Worm (Caenorhabditis elegans) whole organism, young adult: ENCODE data around the gene wrt-3.

Experiments used
- B0019.2 ChIP-seq: fragments of 200-800 bp; sonication (Bioruptor generic); conservative IDR thresholded peaks from 2 replicates; pipeline ENCODE4 v1.3.6; 2022; ENCODE audit warnings: missing genetic modification reagents, missing genetic modification characterization, missing compliant biosample characterization
- F22D6.2 ChIP-seq: sonication (generic microtip); optimal IDR thresholded peaks from 2 replicates; lab custom pipeline; 2016; ENCODE audit warnings: mild to moderate bottlenecking, missing genetic modification characterization, missing compliant biosample characterization
- F33H1.4 ChIP-seq: fragments of 200-800 bp; sonication (Bioruptor generic); IDR thresholded peaks from 2 replicates; pipeline ENCODE4 v1.3.6; 2022; ENCODE audit warnings: missing genetic modification reagents, missing genetic modification characterization, missing compliant biosample characterization
- F37B4.10 ChIP-seq: fragments of 200-800 bp; sonication (Bioruptor generic); IDR thresholded peaks from 2 replicates; pipeline ENCODE4 v1.3.6; 2022; ENCODE audit warnings: missing genetic modification characterization, missing compliant biosample characterization
- F49E8.2 ChIP-seq: sonication (generic microtip); optimal IDR thresholded peaks from 3 replicates; lab custom pipeline; 2017; ENCODE audit warnings: missing genetic modification characterization, mild to moderate bottlenecking, missing compliant biosample characterization, antibody characterized with exemption, moderate library complexity; ENCODE audit not compliant: insufficient read depth
- F52B5.7 ChIP-seq: sonication (generic microtip); optimal IDR thresholded peaks from 2 replicates; lab custom pipeline; 2016; ENCODE audit warnings: mild to moderate bottlenecking, missing genetic modification characterization, missing compliant biosample characterization
- T07F8.4 ChIP-seq: sonication (generic microtip); optimal IDR thresholded peaks from 2 replicates; lab custom pipeline; 2016; ENCODE audit warnings: mild to moderate bottlenecking, missing genetic modification characterization, moderate library complexity, missing compliant biosample characterization
- Y53F4B.3 ChIP-seq: fragments of 200-800 bp; sonication (Bioruptor generic); IDR thresholded peaks from 2 replicates; pipeline ENCODE4 v1.3.6; 2022; ENCODE audit warnings: missing genetic modification reagents, missing genetic modification characterization, missing compliant biosample characterization
- Y67H2A.10 ChIP-seq: fragments of 200-800 bp; sonication (Bioruptor generic); conservative IDR thresholded peaks from 2 replicates; pipeline ENCODE4 v1.3.6; 2022; ENCODE audit warnings: missing genetic modification reagents, missing genetic modification characterization, missing compliant biosample characterization
- Y79H2A.3 ChIP-seq: fragments of 200-800 bp; sonication (Bioruptor generic); conservative IDR thresholded peaks from 2 replicates; pipeline ENCODE4 v1.3.6; 2022; ENCODE audit warnings: missing genetic modification reagents, missing genetic modification characterization, missing compliant biosample characterization
- Y95B8A.8 ChIP-seq: fragments of 200-800 bp; sonication (Bioruptor generic); IDR thresholded peaks from 2 replicates; pipeline ENCODE4 v1.3.6; 2022; ENCODE audit warnings: missing genetic modification reagents, missing genetic modification characterization, missing compliant biosample characterization
- ZK185.1 ChIP-seq: sonication (generic microtip); optimal IDR thresholded peaks from 2 replicates; lab custom pipeline; 2016; ENCODE audit warnings: mild to moderate bottlenecking, missing genetic modification characterization, missing compliant biosample characterization; ENCODE audit not compliant: poor library complexity, severe bottlenecking
- aptf-2 ChIP-seq: fragments of 200-800 bp; sonication (Bioruptor generic); conservative IDR thresholded peaks from 2 replicates; pipeline ENCODE4 v1.3.6; 2022; ENCODE audit warnings: missing genetic modification reagents, missing genetic modification characterization, missing compliant biosample characterization
- bed-2 ChIP-seq: fragments of 200-800 bp; sonication (Bioruptor generic); IDR thresholded peaks from 2 replicates; pipeline ENCODE4 v1.3.6; 2022; ENCODE audit warnings: missing genetic modification reagents, missing genetic modification characterization, missing compliant biosample characterization
- cebp-1 ChIP-seq, 2 experiments: fragments of 200-800 bp in 1 of 2; sonication (Bioruptor generic) in 1 of 2; sonication (generic microtip) in 1 of 2; IDR thresholded peaks in 1 of 2; optimal IDR thresholded peaks in 1 of 2; 2 replicates each; pipeline versions ENCODE4 v1.3.6 to Lab custom; 2017 to 2022; ENCODE audit warnings: missing compliant biosample characterization in 2 of 2, missing genetic modification characterization in 2 of 2, mild to moderate bottlenecking in 1 of 2, missing genetic modification reagents in 1 of 2, moderate library complexity in 1 of 2
- cebp-2 ChIP-seq: fragments of 200-800 bp; sonication (Bioruptor generic); IDR thresholded peaks from 2 replicates; pipeline ENCODE4 v1.3.6; 2022; ENCODE audit warnings: missing genetic modification characterization, missing compliant biosample characterization
- ceh-100 ChIP-seq: fragments of 200-800 bp; sonication (Bioruptor generic); IDR thresholded peaks from 2 replicates; pipeline ENCODE4 v1.3.6; 2022; ENCODE audit warnings: missing genetic modification reagents, missing genetic modification characterization, missing compliant biosample characterization
- ceh-27 ChIP-seq: fragments of 200-800 bp; sonication (Bioruptor generic); optimal IDR thresholded peaks from 2 replicates; lab custom pipeline; 2018; ENCODE audit warnings: mild to moderate bottlenecking, missing genetic modification characterization, moderate library complexity, missing compliant biosample characterization
- ceh-91 ChIP-seq: fragments of 200-800 bp; sonication (Bioruptor generic); IDR thresholded peaks from 2 replicates; pipeline ENCODE4 v1.3.6; 2022; ENCODE audit warnings: missing genetic modification reagents, missing genetic modification characterization, missing compliant biosample characterization
- dox-1 ChIP-seq: fragments of 200-800 bp; sonication (Bioruptor generic); IDR thresholded peaks from 2 replicates; pipeline ENCODE4 v1.3.6; 2022; ENCODE audit warnings: missing genetic modification reagents, missing genetic modification characterization, missing compliant biosample characterization
- dpff-1 ChIP-seq: sonication (generic microtip); optimal IDR thresholded peaks from 2 replicates; lab custom pipeline; 2017; ENCODE audit warnings: mild to moderate bottlenecking, missing genetic modification characterization, missing compliant biosample characterization
- efl-1 ChIP-seq: fragments of 150-350 bp; optimal IDR thresholded peaks from 2 replicates; lab custom pipeline; 2014; ENCODE audit warnings: missing biosample characterization, missing genetic modification reagents, missing genetic modification characterization
- egl-18 ChIP-seq: fragments of 200-800 bp; sonication (Bioruptor generic); IDR thresholded peaks from 2 replicates; pipeline ENCODE4 v1.3.6; 2022; ENCODE audit warnings: missing genetic modification reagents, missing genetic modification characterization, missing compliant biosample characterization
- egl-44 ChIP-seq: fragments of 200-800 bp; sonication (Bioruptor generic); IDR thresholded peaks from 2 replicates; pipeline ENCODE4 v1.3.6; 2022; ENCODE audit warnings: missing genetic modification reagents, missing genetic modification characterization, missing compliant biosample characterization
- ekl-4 ChIP-seq: fragments of 200-800 bp; sonication (Bioruptor generic); IDR thresholded peaks from 2 replicates; pipeline ENCODE4 v1.3.6; 2022; ENCODE audit warnings: missing genetic modification reagents, missing genetic modification characterization, missing compliant biosample characterization
- ets-4 ChIP-seq: fragments of 200-800 bp; sonication (Bioruptor generic); optimal IDR thresholded peaks from 2 replicates; lab custom pipeline; 2018; ENCODE audit warnings: mild to moderate bottlenecking, missing genetic modification characterization, missing compliant biosample characterization
- fkh-3 ChIP-seq: sonication (generic microtip); optimal IDR thresholded peaks from 2 replicates; lab custom pipeline; 2016; ENCODE audit warnings: mild to moderate bottlenecking, missing genetic modification characterization, missing compliant biosample characterization
- hmg-1.2 ChIP-seq: fragments of 200-800 bp; sonication (Bioruptor generic); IDR thresholded peaks from 2 replicates; pipeline ENCODE4 v1.3.6; 2022; ENCODE audit warnings: missing genetic modification reagents, missing genetic modification characterization, missing compliant biosample characterization
- lin-26 ChIP-seq: fragments of 200-800 bp; sonication (Bioruptor generic); IDR thresholded peaks from 2 replicates; pipeline ENCODE4 v1.3.6; 2022; ENCODE audit warnings: missing genetic modification reagents, missing genetic modification characterization, missing compliant biosample characterization
- lin-40 ChIP-seq: sonication (generic microtip); optimal IDR thresholded peaks from 2 replicates; lab custom pipeline; 2016; ENCODE audit warnings: missing genetic modification characterization, mild to moderate bottlenecking, missing compliant biosample characterization, missing genotype, missing genetic modification reagents
- lin-54 ChIP-seq: fragments of 200-800 bp; sonication (Bioruptor generic); optimal IDR thresholded peaks from 2 replicates; lab custom pipeline; 2018; ENCODE audit warnings: mild to moderate bottlenecking, missing genetic modification characterization, missing compliant biosample characterization
- lsl-1 ChIP-seq: fragments of 200-800 bp; sonication (Bioruptor generic); optimal IDR thresholded peaks from 2 replicates; lab custom pipeline; 2018; ENCODE audit warnings: mild to moderate bottlenecking, missing genetic modification characterization, moderate library complexity, missing compliant biosample characterization
- madf-10 ChIP-seq: sonication (generic microtip); optimal IDR thresholded peaks from 2 replicates; lab custom pipeline; 2016; ENCODE audit warnings: mild to moderate bottlenecking, missing genetic modification characterization, missing compliant biosample characterization
- mel-28 ChIP-seq: sonication (generic microtip); optimal IDR thresholded peaks from 2 replicates; lab custom pipeline; 2016; ENCODE audit warnings: borderline replicate concordance, mild to moderate bottlenecking, missing genetic modification characterization, missing compliant biosample characterization
- nfyb-1 ChIP-seq: fragments of 200-800 bp; sonication (Bioruptor generic); IDR thresholded peaks from 2 replicates; pipeline ENCODE4 v1.3.6; 2022; ENCODE audit warnings: missing genetic modification reagents, missing genetic modification characterization, missing compliant biosample characterization
- nhr-80 ChIP-seq: sonication (generic microtip); optimal IDR thresholded peaks from 2 replicates; lab custom pipeline; 2016; ENCODE audit warnings: missing genetic modification characterization, missing compliant biosample characterization
- nhr-90 ChIP-seq: sonication (generic microtip); optimal IDR thresholded peaks from 2 replicates; lab custom pipeline; 2016; ENCODE audit warnings: missing genotype, mild to moderate bottlenecking, missing genetic modification characterization, missing compliant biosample characterization
- pbrm-1 ChIP-seq: fragments of 200-800 bp; sonication (Bioruptor generic); IDR thresholded peaks from 2 replicates; pipeline ENCODE4 v1.3.6; 2022; ENCODE audit warnings: missing genetic modification reagents, missing genetic modification characterization, missing compliant biosample characterization
- snpc-4 ChIP-seq, 5 experiments: fragments of 150-350 bp in 1 of 5; sonication (generic microtip) in 4 of 5; optimal IDR thresholded peaks; 2 replicates each; lab custom pipeline; 2014 to 2018; ENCODE audit warnings: missing genetic modification characterization in 5 of 5, missing biosample characterization in 3 of 5, antibody characterized with exemption in 2 of 5, mild to moderate bottlenecking in 2 of 5, missing compliant biosample characterization in 2 of 5, missing genotype in 2 of 5, moderate library complexity in 2 of 5, missing genetic modification reagents in 1 of 5
- somi-1 ChIP-seq: fragments of 200-800 bp; sonication (Bioruptor generic); optimal IDR thresholded peaks from 2 replicates; lab custom pipeline; 2018; ENCODE audit warnings: mild to moderate bottlenecking, missing genetic modification characterization, missing compliant biosample characterization
- tlf-1 ChIP-seq: fragments of 200-800 bp; sonication (Bioruptor generic); optimal IDR thresholded peaks from 2 replicates; lab custom pipeline; 2018; ENCODE audit warnings: mild to moderate bottlenecking, missing genetic modification characterization, missing compliant biosample characterization
- xnd-1 ChIP-seq: sonication (generic microtip); optimal IDR thresholded peaks from 2 replicates; lab custom pipeline; 2016; ENCODE audit warnings: missing genotype, missing genetic modification reagents, missing genetic modification characterization, missing compliant biosample characterization
- zim-3 ChIP-seq: sonication (generic microtip); optimal IDR thresholded peaks from 2 replicates; lab custom pipeline; 2017; ENCODE audit warnings: mild to moderate bottlenecking, missing genetic modification characterization, moderate library complexity, missing compliant biosample characterization
- ztf-18 ChIP-seq: sonication (generic microtip); optimal IDR thresholded peaks from 2 replicates; lab custom pipeline; 2016; ENCODE audit warnings: missing genotype, mild to moderate bottlenecking, missing genetic modification characterization, missing compliant biosample characterization

wrt-3 gene

DNA sequence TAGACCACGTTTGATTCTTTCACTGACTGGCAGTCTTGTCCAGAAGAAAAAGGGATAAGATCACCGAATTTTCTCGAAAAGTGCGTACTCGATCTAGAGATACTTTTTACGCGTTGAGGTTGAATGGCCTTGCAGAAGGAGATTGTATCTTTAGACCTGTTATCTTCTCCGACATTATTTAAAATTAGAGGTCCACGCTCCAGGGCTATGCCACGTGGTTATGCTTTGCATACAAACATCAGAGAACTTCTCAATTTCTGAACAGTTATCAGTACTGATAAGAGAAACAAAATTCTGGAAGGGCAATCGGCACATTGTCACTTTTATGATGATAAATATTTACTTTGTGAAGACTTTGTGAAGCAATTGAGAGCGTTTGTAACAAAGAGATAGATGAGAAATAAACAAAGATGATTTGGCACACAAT, 35.1 kb downstream of the wrt-3 start (continued):
- TF ChIP-seq xnd-1 (tag; lab: Kevin White, UChicago) = no peak
- no peak for TF ChIP-seq egl-18
- no peak for TF ChIP-seq cebp-1 (GFP tag; IDR thresholded peaks at IDR 0.05; lab: Robert Waterston, UW)
- peak; percentile 57 for TF ChIP-seq cebp-1 (tag; optimal IDR thresholded peaks at IDR 0.05; lab: Kevin White, UChicago)
- no peak for TF ChIP-seq Y79H2A.3
- peak; percentile 86 for TF ChIP-seq nhr-80 (tag; lab: Kevin White, UChicago)
- no peak for TF ChIP-seq ceh-100
- peak; percentile 35 for TF ChIP-seq madf-10 (tag; lab: Kevin White, UChicago)
- TF ChIP-seq ZK185.1 (tag; lab: Kevin White, UChicago) = no peak
- peak; percentile 72 for TF ChIP-seq lin-40 (tag; lab: Kevin White, UChicago)
- TF ChIP-seq ztf-18 (tag; lab: Kevin White, UChicago) = no peak
- TF ChIP-seq somi-1 (GFP tag; lab: Kevin White, UChicago) = peak; percentile 63
- 0 out of 2 replicates have a peak, but pooled peaks have one; percentile 20 for TF ChIP-seq lin-26
- no peak for TF ChIP-seq F37B4.10 (GFP tag; lab: Robert Waterston, UW)
- TF ChIP-seq fkh-3 (tag; lab: Kevin White, UChicago) = no peak
- TF ChIP-seq nhr-90 = peak; percentile 42
- TF ChIP-seq aptf-2 (GFP tag; lab: Robert Waterston, UW) = no peak
- TF ChIP-seq egl-44 (GFP tag; lab: Robert Waterston, UW) = no peak
- TF ChIP-seq F52B5.7 (tag; lab: Kevin White, UChicago) = no peak
- TF ChIP-seq efl-1 (GFP tag; lab: Kevin White, UChicago) = no peak
- TF ChIP-seq zim-3 (tag; lab: Kevin White, UChicago) = no peak
- TF ChIP-seq tlf-1 (GFP tag; lab: Kevin White, UChicago) = peak; percentile 53
- TF ChIP-seq Y67H2A.10 (GFP tag; lab: Robert Waterston, UW) = no peak
- peak; percentile 61 for TF ChIP-seq nfyb-1
- peak; percentile 36 for TF ChIP-seq ets-4 (GFP tag; lab: Kevin White, UChicago)
- peak; percentile 48 for TF ChIP-seq F22D6.2 (tag; lab: Kevin White, UChicago)
- peak; percentile 36 for TF ChIP-seq lin-54 (GFP tag; lab: Kevin White, UChicago)
- TF ChIP-seq cebp-2 (GFP tag; lab: Robert Waterston, UW) = 0 out of 2 replicates have a peak, but pooled peaks have one; percentile 11
- peak; percentile 44; the same call in 1 of the 2 replicates for TF ChIP-seq dox-1
- no peak for TF ChIP-seq snpc-4 (GFP tag; optimal IDR thresholded peaks at IDR 0.05; lab: Kevin White, UChicago)
- TF ChIP-seq snpc-4 (tag; optimal IDR thresholded peaks at IDR 0.05; lab: Kevin White, UChicago) = peak; percentile 18 to 83 (median 55)
- TF ChIP-seq ekl-4 (GFP tag; lab: Robert Waterston, UW) = no peak
- no peak for TF ChIP-seq T07F8.4 (tag; lab: Kevin White, UChicago)
- no peak for TF ChIP-seq Y95B8A.8

DNA sequence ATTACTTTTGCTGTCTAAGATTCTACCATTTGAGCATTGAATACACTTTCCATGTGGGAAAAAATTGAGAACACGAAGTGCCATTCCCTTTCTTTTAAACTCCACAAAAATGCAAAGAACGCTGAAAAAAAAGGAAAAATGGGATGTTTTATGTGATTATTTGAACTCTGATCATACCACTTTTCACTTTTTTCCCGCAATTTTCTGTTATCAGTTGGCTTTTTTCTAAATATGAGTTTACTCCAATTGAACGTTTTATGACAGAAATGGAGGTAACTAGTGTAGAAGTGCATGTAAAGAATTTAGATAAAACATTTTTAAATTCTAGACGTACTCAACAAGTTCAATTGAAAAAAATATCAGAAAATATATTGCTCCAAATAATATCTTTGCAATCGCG, 35.9 kb downstream of the wrt-3 start:
- TF ChIP-seq dpff-1 = no peak
- TF ChIP-seq nhr-80 (tag; lab: Kevin White, UChicago) = peak; percentile 23
- TF ChIP-seq aptf-2 (GFP tag; lab: Robert Waterston, UW) = no peak
- TF ChIP-seq, all 124 proteins: peak for 1

DNA sequence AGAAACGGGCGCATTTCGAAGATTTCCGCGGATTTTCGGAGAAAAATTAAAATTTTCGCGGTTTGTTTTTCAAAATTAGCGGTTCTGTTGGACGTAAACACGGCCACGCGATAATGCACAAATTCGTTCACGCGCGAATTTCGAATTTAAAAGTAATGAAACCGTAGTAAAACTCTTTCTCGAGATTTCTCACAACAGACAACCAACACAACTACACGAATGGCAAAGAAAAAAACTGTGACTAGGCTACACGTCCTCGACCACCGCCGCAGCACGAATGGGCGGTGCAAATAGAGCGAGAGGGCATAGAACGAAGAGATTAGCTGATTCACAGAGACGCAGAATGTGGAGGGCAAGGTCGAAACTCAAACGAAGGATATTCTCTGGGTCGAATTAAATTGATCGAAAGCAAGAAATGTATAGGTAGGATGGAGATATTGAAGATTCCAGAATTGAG, 36.3 kb downstream of the wrt-3 start, which contains the start of gene idh-1:
idh-1 (minus strand) TSS at position 228 of the 457 bp plus-strand sequence.
- peak; percentile 20 for TF ChIP-seq nhr-80 (tag; lab: Kevin White, UChicago)
- TF ChIP-seq hmg-1.2 (GFP tag; lab: Robert Waterston, UW) = peak; percentile 58
- TF ChIP-seq B0019.2 = peak; percentile 66; the same call in 1 of the 2 replicates
- peak; percentile 11 for TF ChIP-seq ceh-27 (GFP tag; lab: Kevin White, UChicago)
- peak; percentile 58 for TF ChIP-seq somi-1 (GFP tag; lab: Kevin White, UChicago)
- TF ChIP-seq F49E8.2 = peak; percentile 13
- peak; percentile 71 for TF ChIP-seq F33H1.4
- TF ChIP-seq lsl-1 (GFP tag; lab: Kevin White, UChicago) = peak; percentile 74
- peak; percentile 42 for TF ChIP-seq zim-3 (tag; lab: Kevin White, UChicago)
- no peak for TF ChIP-seq cebp-1 (GFP tag; IDR thresholded peaks at IDR 0.05; lab: Robert Waterston, UW)
- peak; percentile 36 for TF ChIP-seq cebp-1 (tag; optimal IDR thresholded peaks at IDR 0.05; lab: Kevin White, UChicago)
- TF ChIP-seq pbrm-1 (GFP tag; lab: Robert Waterston, UW) = peak; percentile 72
- TF ChIP-seq mel-28 (tag; lab: Kevin White, UChicago) = no peak
- TF ChIP-seq dox-1 = peak; percentile 64; the same call in 1 of the 2 replicates
- no peak for TF ChIP-seq bed-2 (GFP tag; lab: Robert Waterston, UW)
- no peak for TF ChIP-seq Y53F4B.3 (GFP tag; lab: Robert Waterston, UW)
- peak; percentile 85 for TF ChIP-seq ceh-91 (GFP tag; lab: Robert Waterston, UW)
